Worm (Caenorhabditis elegans) whole organism, mixed stage, embryonic: ENCODE data around the gene dhs-8.

Experiments
- M03D4.4 ChIP-seq: sonication (generic microtip); optimal IDR thresholded peaks from 2 replicates; lab custom pipeline; 2017; ENCODE audit warnings: mild to moderate bottlenecking, missing genetic modification characterization, missing compliant biosample characterization
- bed-3 ChIP-seq: fragments of 200-800 bp; sonication (Bioruptor generic); optimal IDR thresholded peaks from 3 replicates; lab custom pipeline; 2018; ENCODE audit warnings: mild to moderate bottlenecking, missing genetic modification characterization, moderate library complexity, missing compliant biosample characterization
- blmp-1 ChIP-seq: fragments of 150-350 bp; optimal IDR thresholded peaks from 2 replicates; lab custom pipeline; 2014; ENCODE audit warnings: missing biosample characterization, missing genetic modification characterization
- ceh-39 ChIP-seq: fragments of 150-350 bp; optimal IDR thresholded peaks from 2 replicates; lab custom pipeline; 2014; ENCODE audit warnings: missing biosample characterization, missing genetic modification characterization
- ceh-43 ChIP-seq: fragments of 200-800 bp; sonication (Bioruptor generic); optimal IDR thresholded peaks from 2 replicates; lab custom pipeline; 2018; ENCODE audit warnings: mild to moderate bottlenecking, missing genetic modification characterization, moderate library complexity, missing compliant biosample characterization
- ceh-83 ChIP-seq: fragments of 200-800 bp; sonication (Bioruptor generic); optimal IDR thresholded peaks from 2 replicates; lab custom pipeline; 2018; ENCODE audit warnings: mild to moderate bottlenecking, missing genetic modification characterization, missing compliant biosample characterization
- ces-1 ChIP-seq: fragments of 150-350 bp; optimal IDR thresholded peaks from 2 replicates; lab custom pipeline; 2014; ENCODE audit warnings: missing biosample characterization, missing genetic modification reagents, missing genetic modification characterization
- cnd-1 ChIP-seq: fragments of 200-800 bp; sonication (Bioruptor generic); optimal IDR thresholded peaks from 2 replicates; lab custom pipeline; 2018; ENCODE audit warnings: mild to moderate bottlenecking, missing genetic modification characterization, missing compliant biosample characterization
- drap-1 ChIP-seq: fragments of 200-800 bp; sonication (Bioruptor generic); optimal IDR thresholded peaks from 3 replicates; lab custom pipeline; 2018; ENCODE audit warnings: mild to moderate bottlenecking, missing genetic modification characterization, missing compliant biosample characterization
- elt-1 ChIP-seq: sonication (generic microtip); optimal IDR thresholded peaks from 2 replicates; lab custom pipeline; 2017; ENCODE audit warnings: missing genetic modification characterization, mild to moderate bottlenecking, missing compliant biosample characterization, antibody characterized with exemption, moderate library complexity, borderline replicate concordance; ENCODE audit not compliant: insufficient read depth
- elt-3 ChIP-seq: fragments of 150-350 bp; optimal IDR thresholded peaks from 2 replicates; lab custom pipeline; 2014; ENCODE audit warnings: missing biosample characterization, missing genetic modification characterization
- flh-1 ChIP-seq: fragments of 200-800 bp; sonication (Bioruptor generic); optimal IDR thresholded peaks from 2 replicates; lab custom pipeline; 2018; ENCODE audit warnings: mild to moderate bottlenecking, missing genetic modification characterization, moderate library complexity, missing compliant biosample characterization
- ham-2 ChIP-seq: fragments of 200-800 bp; sonication (Bioruptor generic); optimal IDR thresholded peaks from 2 replicates; lab custom pipeline; 2018; ENCODE audit warnings: mild to moderate bottlenecking, missing genetic modification characterization, missing compliant biosample characterization
- lin-13 ChIP-seq: fragments of 150-350 bp; optimal IDR thresholded peaks from 2 replicates; lab custom pipeline; 2014; ENCODE audit warnings: missing biosample characterization, missing genetic modification characterization
- lin-32 ChIP-seq: fragments of 200-800 bp; sonication (Bioruptor generic); optimal IDR thresholded peaks from 2 replicates; lab custom pipeline; 2018; ENCODE audit warnings: mild to moderate bottlenecking, missing genetic modification characterization, missing compliant biosample characterization
- lsy-2 ChIP-seq: fragments of 150-350 bp; optimal IDR thresholded peaks from 2 replicates; lab custom pipeline; 2014; ENCODE audit warnings: missing biosample characterization, missing genetic modification characterization
- mab-5 ChIP-seq: fragments of 150-350 bp; optimal IDR thresholded peaks from 2 replicates; lab custom pipeline; 2014; ENCODE audit warnings: missing biosample characterization, missing genetic modification characterization
- mep-1 ChIP-seq: fragments of 150-350 bp; optimal IDR thresholded peaks from 2 replicates; lab custom pipeline; 2017; ENCODE audit warnings: missing biosample characterization, missing genetic modification reagents, missing genetic modification characterization, inconsistent platforms
- nhr-12 ChIP-seq: fragments of 150-350 bp; optimal IDR thresholded peaks from 2 replicates; lab custom pipeline; 2014; ENCODE audit warnings: missing biosample characterization, missing genetic modification characterization
- nhr-2 ChIP-seq: fragments of 150-350 bp; optimal IDR thresholded peaks from 2 replicates; lab custom pipeline; 2014; ENCODE audit warnings: missing biosample characterization, missing genetic modification characterization
- nhr-237 ChIP-seq: fragments of 150-350 bp; optimal IDR thresholded peaks from 2 replicates; lab custom pipeline; 2014; ENCODE audit warnings: missing biosample characterization, missing genetic modification characterization
- nhr-28 ChIP-seq: fragments of 150-350 bp; optimal IDR thresholded peaks from 2 replicates; lab custom pipeline; 2014; ENCODE audit warnings: missing biosample characterization, missing genetic modification characterization
- nhr-76 ChIP-seq: sonication (generic microtip); optimal IDR thresholded peaks from 2 replicates; lab custom pipeline; 2017; ENCODE audit warnings: missing biosample characterization, missing genetic modification characterization
- pha-4 ChIP-seq: fragments of 150-350 bp; optimal IDR thresholded peaks from 2 replicates; lab custom pipeline; 2018; ENCODE audit warnings: missing biosample characterization, missing genetic modification reagents, missing genetic modification characterization
- sem-2 ChIP-seq: fragments of 200-800 bp; sonication (Bioruptor generic); optimal IDR thresholded peaks from 2 replicates; lab custom pipeline; 2018; ENCODE audit warnings: mild to moderate bottlenecking, missing genetic modification characterization, missing compliant biosample characterization
- snpc-4 ChIP-seq: fragments of 150-350 bp; optimal IDR thresholded peaks from 2 replicates; lab custom pipeline; 2014; ENCODE audit warnings: missing biosample characterization, missing genetic modification characterization
- sptf-1 ChIP-seq: sonication (generic microtip); optimal IDR thresholded peaks from 2 replicates; lab custom pipeline; 2017; ENCODE audit warnings: mild to moderate bottlenecking, missing genetic modification characterization, moderate library complexity, missing compliant biosample characterization
- tbx-8 ChIP-seq: fragments of 200-800 bp; sonication (Bioruptor generic); optimal IDR thresholded peaks from 2 replicates; lab custom pipeline; 2018; ENCODE audit warnings: mild to moderate bottlenecking, missing genetic modification characterization, moderate library complexity, missing compliant biosample characterization
- unc-39 ChIP-seq: fragments of 150-350 bp; optimal IDR thresholded peaks from 2 replicates; lab custom pipeline; 2014; ENCODE audit warnings: missing biosample characterization, missing genetic modification characterization
- unc-62 ChIP-seq: fragments of 150-350 bp; optimal IDR thresholded peaks from 2 replicates; lab custom pipeline; 2014; ENCODE audit warnings: missing biosample characterization, missing genetic modification reagents, missing genetic modification characterization
- zip-8 ChIP-seq: fragments of 150-350 bp; optimal IDR thresholded peaks from 2 replicates; lab custom pipeline; 2014; ENCODE audit warnings: missing biosample characterization, missing genetic modification characterization

dhs-8 gene

ce11 chrII:14502997-14503396 is 5.2 kb downstream of the dhs-8 start, which contains the start of gene K10H10.6:
TSS of gene K10H10.6 (plus strand) at chrII:14503297.
- TF ChIP-seq lsy-2 (tag; lab: Kevin White, UChicago) (no peak), nhr-28 (tag; lab: Kevin White, UChicago) (no peak), ceh-83 (GFP tag; lab: Kevin White, UChicago) (no peak), sem-2 (GFP tag; lab: Kevin White, UChicago) (no peak), cnd-1 (tag; lab: Kevin White, UChicago) (no peak), unc-39 (tag; lab: Kevin White, UChicago) (no peak), tbx-8 (GFP tag; lab: Kevin White, UChicago) (no peak), elt-1 (no peak), drap-1 (GFP tag; lab: Kevin White, UChicago) (no peak), snpc-4 (tag; lab: Kevin White, UChicago) (no peak), nhr-76 (tag; lab: Kevin White, UChicago) (no peak), unc-62 (no peak), lin-13 (tag; lab: Kevin White, UChicago) (no peak), mab-5 (tag; lab: Kevin White, UChicago) (no peak), nhr-12 (tag; lab: Kevin White, UChicago) (no peak), blmp-1 (no peak), nhr-2 (no peak), flh-1 (GFP tag; lab: Kevin White, UChicago) (no peak)

- no peak for TF ChIP-seq nhr-12 (tag; lab: Kevin White, UChicago)
- TF ChIP-seq unc-39 (tag; lab: Kevin White, UChicago) = no peak
- TF ChIP-seq sem-2 (GFP tag; lab: Kevin White, UChicago) = no peak
- TF ChIP-seq elt-3 (tag; lab: Kevin White, UChicago) = no peak
- no peak for TF ChIP-seq mab-5 (tag; lab: Kevin White, UChicago)
- no peak for TF ChIP-seq M03D4.4 (tag; lab: Kevin White, UChicago)
- no peak for TF ChIP-seq snpc-4 (tag; lab: Kevin White, UChicago)
- TF ChIP-seq ham-2 = no peak
- no peak for TF ChIP-seq mep-1 (tag; lab: Kevin White, UChicago)
- TF ChIP-seq nhr-28 (tag; lab: Kevin White, UChicago) = no peak
- no peak for TF ChIP-seq zip-8 (tag; lab: Kevin White, UChicago)
- TF ChIP-seq ceh-83 (GFP tag; lab: Kevin White, UChicago) = no peak
- TF ChIP-seq sptf-1 (tag; lab: Kevin White, UChicago) = no peak
- no peak for TF ChIP-seq ceh-43
- TF ChIP-seq bed-3 (GFP tag; lab: Kevin White, UChicago) = no peak
- no peak for TF ChIP-seq ceh-39 (tag; lab: Kevin White, UChicago)
- no peak for TF ChIP-seq flh-1 (GFP tag; lab: Kevin White, UChicago)
Measured at ce11 chrII:14506245-14506644, 8.4 kb downstream of the dhs-8 start, which contains the start of gene K10H10.12. TSS of gene K10H10.12 (minus strand) at chrII:14506345.

ce11 chrII:14507563-14507962 is 9.7 kb downstream of the dhs-8 start, which contains the start of the genes K10H10.7 and K10H10.10:
TSS of gene K10H10.7 (minus strand) at chrII:14507663.
TSS of gene K10H10.10 (plus strand) at chrII:14507766.
- no peak for TF ChIP-seq nhr-28 (tag; lab: Kevin White, UChicago)
- TF ChIP-seq lin-13 (tag; lab: Kevin White, UChicago) = no peak
- no peak for TF ChIP-seq snpc-4 (tag; lab: Kevin White, UChicago)
- no peak for TF ChIP-seq sem-2 (GFP tag; lab: Kevin White, UChicago)
- TF ChIP-seq ceh-83 (GFP tag; lab: Kevin White, UChicago) = no peak
- no peak for TF ChIP-seq nhr-237 (tag; lab: Kevin White, UChicago)
- TF ChIP-seq elt-1 = no peak
- TF ChIP-seq, all 35 proteins: peak for 0

DNA sequence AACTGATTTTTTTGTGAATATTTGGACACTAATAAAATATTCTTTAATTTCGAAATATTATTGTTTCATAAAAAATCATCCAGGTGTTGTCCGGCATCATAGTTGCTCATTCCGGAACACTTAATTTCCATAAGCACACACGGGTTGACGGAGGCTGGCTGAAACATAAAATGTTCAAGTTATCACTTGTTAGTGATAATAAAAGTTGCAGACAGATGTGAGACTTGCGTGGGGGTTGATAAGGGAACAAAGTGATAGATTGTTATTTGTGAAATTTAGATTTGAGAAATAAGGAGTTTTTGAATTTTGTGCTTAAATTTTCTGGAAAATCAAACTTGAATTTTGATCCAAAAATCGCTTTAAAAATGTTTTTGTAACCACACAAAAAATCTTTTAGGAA is 12.3 kb downstream of the dhs-8 start:
- TF ChIP-seq ces-1 = no peak
- no peak for TF ChIP-seq lin-32 (GFP tag; lab: Kevin White, UChicago)
- TF ChIP-seq elt-1 = no peak
- no peak for TF ChIP-seq zip-8 (tag; lab: Kevin White, UChicago)
- no peak for TF ChIP-seq tbx-8 (GFP tag; lab: Kevin White, UChicago)
- no peak for TF ChIP-seq cnd-1 (tag; lab: Kevin White, UChicago)
- no peak for TF ChIP-seq bed-3 (GFP tag; lab: Kevin White, UChicago)
- no peak for TF ChIP-seq pha-4 (tag; lab: Kevin White, UChicago)

ce11 chrII:14511189-14511588 is 13.4 kb downstream of the dhs-8 start, which contains the start of gene K10H10.13:
TSS of gene K10H10.13 (minus strand) at chrII:14511289.
- no peak for TF ChIP-seq ham-2
- TF ChIP-seq ceh-39 (tag; lab: Kevin White, UChicago) = no peak
- no peak for TF ChIP-seq tbx-8 (GFP tag; lab: Kevin White, UChicago)
- TF ChIP-seq unc-62 = no peak
- TF ChIP-seq lsy-2 (tag; lab: Kevin White, UChicago) = no peak
